Worm (Caenorhabditis elegans): ENCODE measurements around the gene tag-342.

DNA sequence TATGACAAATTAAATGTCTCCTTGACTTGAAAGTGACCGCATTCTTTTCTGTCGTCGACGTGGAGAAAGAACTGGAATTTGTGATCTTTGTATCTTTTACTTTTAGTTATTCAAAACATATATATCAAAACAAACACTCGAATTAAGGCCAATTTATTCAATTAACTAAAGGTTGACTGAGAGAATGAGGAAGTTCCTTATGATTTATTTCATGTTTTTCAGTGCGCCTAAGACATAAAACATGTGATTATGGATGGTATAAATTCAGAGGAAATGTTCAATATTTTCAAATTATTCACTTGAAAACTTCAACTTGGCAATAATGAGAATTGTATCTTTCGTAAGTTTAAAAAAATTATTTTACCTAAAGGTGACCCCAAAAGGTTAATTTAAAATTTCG, 45.6 kb downstream of the tag-342 start, which contains the start of gene F55H2.8:
- TF ChIP-seq flt-1 (GFP tag; IDR thresholded peaks at IDR 0.05) (no peak), tbx-37 (GFP tag; conservative IDR thresholded peaks at IDR 0.05) (no peak), ama-1 (optimal IDR thresholded peaks at IDR 0.05) (no peak), B0310.2 (tag; optimal IDR thresholded peaks at IDR 0.05) (no peak), ets-7 (tag; optimal IDR thresholded peaks at IDR 0.05) (no peak), hmg-4 (GFP tag; optimal IDR thresholded peaks at IDR 0.05) (no peak), hnd-1 (tag; optimal IDR thresholded peaks at IDR 0.05) (no peak), tbx-11 (GFP tag; IDR thresholded peaks at IDR 0.05) (no peak), tra-4 (tag; optimal IDR thresholded peaks at IDR 0.05) (no peak)

Data from whole organism, early embryonic.